Worm (Caenorhabditis elegans) whole organism, young adult: ENCODE data around the gene Y51H7BR.7.

Experiments
- B0019.2 ChIP-seq: fragments of 200-800 bp; sonication (Bioruptor generic); conservative IDR thresholded peaks from 2 replicates; pipeline ENCODE4 v1.3.6; 2022; ENCODE audit warnings: missing genetic modification reagents, missing genetic modification characterization, missing compliant biosample characterization
- C06A6.2 ChIP-seq: fragments of 200-800 bp; sonication (Bioruptor generic); conservative IDR thresholded peaks from 2 replicates; pipeline ENCODE4 v1.3.6; 2022; ENCODE audit warnings: missing genetic modification characterization, missing compliant biosample characterization
- D2030.7 ChIP-seq: fragments of 200-800 bp; sonication (Bioruptor generic); IDR thresholded peaks from 2 replicates; pipeline ENCODE4 v1.3.6; 2022; ENCODE audit warnings: missing genetic modification reagents, missing genetic modification characterization, missing compliant biosample characterization
- F23B12.7 ChIP-seq: sonication (generic microtip); optimal IDR thresholded peaks from 2 replicates; lab custom pipeline; 2017; ENCODE audit warnings: missing genetic modification characterization, mild to moderate bottlenecking, missing compliant biosample characterization, antibody characterized with exemption, moderate library complexity; ENCODE audit not compliant: insufficient read depth
- K12H6.12 ChIP-seq: fragments of 200-800 bp; sonication (Bioruptor generic); optimal IDR thresholded peaks from 2 replicates; lab custom pipeline; 2018; ENCODE audit warnings: mild to moderate bottlenecking, missing genetic modification characterization, missing compliant biosample characterization
- Y95B8A.8 ChIP-seq: fragments of 200-800 bp; sonication (Bioruptor generic); IDR thresholded peaks from 2 replicates; pipeline ENCODE4 v1.3.6; 2022; ENCODE audit warnings: missing genetic modification reagents, missing genetic modification characterization, missing compliant biosample characterization
- ZK185.1 ChIP-seq: sonication (generic microtip); optimal IDR thresholded peaks from 2 replicates; lab custom pipeline; 2016; ENCODE audit warnings: mild to moderate bottlenecking, missing genetic modification characterization, missing compliant biosample characterization; ENCODE audit not compliant: poor library complexity, severe bottlenecking
- akir-1 ChIP-seq: fragments of 200-800 bp; sonication (Bioruptor generic); optimal IDR thresholded peaks from 2 replicates; lab custom pipeline; 2018; ENCODE audit warnings: mild to moderate bottlenecking, missing genetic modification characterization, moderate library complexity, missing compliant biosample characterization
- ama-1 ChIP-seq, 3 experiments: fragments of 150-350 bp in 1 of 3; sonication (generic microtip) in 2 of 3; optimal IDR thresholded peaks; 2 replicates each; lab custom pipeline; 2014 to 2018; ENCODE audit warnings: missing biosample characterization in 2 of 3, missing genetic modification characterization in 2 of 3, missing genetic modification reagents in 2 of 3
- athp-1 ChIP-seq: sonication (generic microtip); optimal IDR thresholded peaks from 2 replicates; lab custom pipeline; 2017; ENCODE audit warnings: mild to moderate bottlenecking, missing genetic modification characterization, missing compliant biosample characterization
- attf-3 ChIP-seq: fragments of 200-800 bp; sonication (Bioruptor generic); conservative IDR thresholded peaks from 2 replicates; pipeline ENCODE4 v1.3.6; 2022; ENCODE audit warnings: missing genetic modification reagents, missing genetic modification characterization, missing compliant biosample characterization
- bed-1 ChIP-seq: fragments of 200-800 bp; sonication (Bioruptor generic); IDR thresholded peaks from 2 replicates; pipeline ENCODE4 v1.3.6; 2022; ENCODE audit warnings: missing genetic modification reagents, missing genetic modification characterization, missing compliant biosample characterization
- ceh-27 ChIP-seq: fragments of 200-800 bp; sonication (Bioruptor generic); optimal IDR thresholded peaks from 2 replicates; lab custom pipeline; 2018; ENCODE audit warnings: mild to moderate bottlenecking, missing genetic modification characterization, moderate library complexity, missing compliant biosample characterization
- ceh-79 ChIP-seq: sonication (generic microtip); optimal IDR thresholded peaks from 2 replicates; lab custom pipeline; 2017; ENCODE audit warnings: mild to moderate bottlenecking, missing genetic modification characterization, missing compliant biosample characterization
- die-1 ChIP-seq: sonication (generic microtip); optimal IDR thresholded peaks from 2 replicates; lab custom pipeline; 2016; ENCODE audit warnings: missing genotype, mild to moderate bottlenecking, missing genetic modification characterization, missing compliant biosample characterization
- dox-1 ChIP-seq: fragments of 200-800 bp; sonication (Bioruptor generic); IDR thresholded peaks from 2 replicates; pipeline ENCODE4 v1.3.6; 2022; ENCODE audit warnings: missing genetic modification reagents, missing genetic modification characterization, missing compliant biosample characterization
- gei-17 ChIP-seq: fragments of 200-800 bp; sonication (Bioruptor generic); optimal IDR thresholded peaks from 2 replicates; lab custom pipeline; 2018; ENCODE audit warnings: mild to moderate bottlenecking, missing genetic modification characterization, missing compliant biosample characterization
- him-1 ChIP-seq: sonication (generic microtip); optimal IDR thresholded peaks from 2 replicates; lab custom pipeline; 2016; ENCODE audit warnings: missing genotype, missing genetic modification reagents, missing genetic modification characterization, missing compliant biosample characterization
- hmg-1.2 ChIP-seq: fragments of 200-800 bp; sonication (Bioruptor generic); IDR thresholded peaks from 2 replicates; pipeline ENCODE4 v1.3.6; 2022; ENCODE audit warnings: missing genetic modification reagents, missing genetic modification characterization, missing compliant biosample characterization
- let-607 ChIP-seq, 2 experiments: fragments of 200-800 bp in 1 of 2; sonication (Bioruptor generic) in 1 of 2; sonication (generic microtip) in 1 of 2; optimal IDR thresholded peaks; 2 replicates each; lab custom pipeline; 2016 to 2018; ENCODE audit warnings: mild to moderate bottlenecking in 2 of 2, missing compliant biosample characterization in 2 of 2, missing genetic modification characterization in 2 of 2, moderate library complexity in 2 of 2, missing genotype in 1 of 2
- lin-26 ChIP-seq: fragments of 200-800 bp; sonication (Bioruptor generic); IDR thresholded peaks from 2 replicates; pipeline ENCODE4 v1.3.6; 2022; ENCODE audit warnings: missing genetic modification reagents, missing genetic modification characterization, missing compliant biosample characterization
- lin-35 ChIP-seq, 3 experiments: fragments of 150-350 bp in 2 of 3; sonication (generic microtip) in 1 of 3; optimal IDR thresholded peaks; 2 replicates each; lab custom pipeline; 2014 to 2018; ENCODE audit warnings: missing biosample characterization in 3 of 3, missing genetic modification characterization in 3 of 3, missing genetic modification reagents in 3 of 3
- lin-54 ChIP-seq: fragments of 200-800 bp; sonication (Bioruptor generic); optimal IDR thresholded peaks from 2 replicates; lab custom pipeline; 2018; ENCODE audit warnings: mild to moderate bottlenecking, missing genetic modification characterization, missing compliant biosample characterization
- lsy-27 ChIP-seq: sonication (generic microtip); optimal IDR thresholded peaks from 2 replicates; lab custom pipeline; 2017; ENCODE audit warnings: missing genetic modification characterization, mild to moderate bottlenecking, missing compliant biosample characterization, antibody characterized with exemption, missing genotype, borderline replicate concordance; ENCODE audit not compliant: insufficient read depth
- madf-10 ChIP-seq: sonication (generic microtip); optimal IDR thresholded peaks from 2 replicates; lab custom pipeline; 2016; ENCODE audit warnings: mild to moderate bottlenecking, missing genetic modification characterization, missing compliant biosample characterization
- madf-8 ChIP-seq: fragments of 200-800 bp; sonication (Bioruptor generic); conservative IDR thresholded peaks from 2 replicates; pipeline ENCODE4 v1.3.6; 2022; ENCODE audit warnings: missing genetic modification reagents, missing genetic modification characterization, missing compliant biosample characterization
- mcd-1 ChIP-seq: fragments of 200-800 bp; sonication (Bioruptor generic); IDR thresholded peaks from 2 replicates; pipeline ENCODE4 v1.3.6; 2022; ENCODE audit warnings: missing genetic modification reagents, missing genetic modification characterization, missing compliant biosample characterization
- mxl-1 ChIP-seq: sonication (generic microtip); optimal IDR thresholded peaks from 2 replicates; lab custom pipeline; 2016; ENCODE audit warnings: missing genetic modification characterization, missing compliant biosample characterization
- nfya-1 ChIP-seq: sonication (generic microtip); optimal IDR thresholded peaks from 2 replicates; lab custom pipeline; 2017; ENCODE audit warnings: antibody characterized with exemption, missing compliant biosample characterization, missing genetic modification characterization, borderline replicate concordance; ENCODE audit not compliant: insufficient read depth
- nhr-27 ChIP-seq: fragments of 200-800 bp; sonication (Bioruptor generic); optimal IDR thresholded peaks from 2 replicates; lab custom pipeline; 2018; ENCODE audit warnings: mild to moderate bottlenecking, missing genetic modification characterization, moderate library complexity, missing compliant biosample characterization
- nhr-90 ChIP-seq: sonication (generic microtip); optimal IDR thresholded peaks from 2 replicates; lab custom pipeline; 2016; ENCODE audit warnings: missing genotype, mild to moderate bottlenecking, missing genetic modification characterization, missing compliant biosample characterization
- rec-8 ChIP-seq, 2 experiments: sonication (generic microtip); optimal IDR thresholded peaks; 2 replicates each; lab custom pipeline; 2016; ENCODE audit warnings: mild to moderate bottlenecking in 2 of 2, missing genetic modification characterization in 2 of 2, missing genetic modification reagents in 2 of 2, missing genotype in 2 of 2, missing biosample characterization in 1 of 2, missing compliant biosample characterization in 1 of 2, moderate library complexity in 1 of 2
- rpc-1 ChIP-seq, 2 experiments: fragments of 150-350 bp in 1 of 2; sonication (generic microtip) in 1 of 2; optimal IDR thresholded peaks; 2 replicates each; lab custom pipeline; 2014 to 2018; ENCODE audit warnings: missing biosample characterization in 1 of 2, missing genetic modification characterization in 1 of 2, missing genetic modification reagents in 1 of 2, missing genotype in 1 of 2
- snpc-1.3 ChIP-seq: sonication (generic microtip); optimal IDR thresholded peaks from 2 replicates; lab custom pipeline; 2017; ENCODE audit warnings: missing genetic modification characterization, mild to moderate bottlenecking, missing compliant biosample characterization, antibody characterized with exemption, moderate library complexity, missing genotype, missing genetic modification reagents; ENCODE audit not compliant: insufficient read depth
- tbp1 ChIP-seq: fragments of 200-800 bp; sonication (Bioruptor generic); optimal IDR thresholded peaks from 2 replicates; lab custom pipeline; 2018; ENCODE audit warnings: mild to moderate bottlenecking, missing genetic modification characterization, missing compliant biosample characterization
- tbx-9 ChIP-seq: sonication (generic microtip); optimal IDR thresholded peaks from 2 replicates; lab custom pipeline; 2016; ENCODE audit warnings: borderline replicate concordance, missing genetic modification characterization, inconsistent platforms, missing compliant biosample characterization
- tlf-1 ChIP-seq: fragments of 200-800 bp; sonication (Bioruptor generic); optimal IDR thresholded peaks from 2 replicates; lab custom pipeline; 2018; ENCODE audit warnings: mild to moderate bottlenecking, missing genetic modification characterization, missing compliant biosample characterization
- ztf-18 ChIP-seq: sonication (generic microtip); optimal IDR thresholded peaks from 2 replicates; lab custom pipeline; 2016; ENCODE audit warnings: missing genotype, mild to moderate bottlenecking, missing genetic modification characterization, missing compliant biosample characterization
- ztf-25 ChIP-seq: fragments of 200-800 bp; sonication (Bioruptor generic); IDR thresholded peaks from 2 replicates; pipeline ENCODE4 v1.3.6; 2022; ENCODE audit warnings: missing genetic modification reagents, missing genetic modification characterization, missing compliant biosample characterization
- ztf-28 ChIP-seq: fragments of 200-800 bp; sonication (Bioruptor generic); IDR thresholded peaks from 2 replicates; pipeline ENCODE4 v1.3.6; 2022; ENCODE audit warnings: missing genetic modification reagents, missing genetic modification characterization, missing compliant biosample characterization

The Y51H7BR.7 gene

ce11 chrII:1529057-1529456 is 3.7 kb upstream of the Y51H7BR.7 start, which contains the start of gene Y51H7BR.4:
Gene Y51H7BR.4, plus strand, starts transcription at chrII:1529357.
- TF ChIP-seq tlf-1 (GFP tag; lab: Kevin White, UChicago) (no peak), K12H6.12 (tag; lab: Kevin White, UChicago) (no peak), lin-54 (GFP tag; lab: Kevin White, UChicago) (no peak), Y95B8A.8 (no peak), die-1 (tag; lab: Kevin White, UChicago) (no peak), lsy-27 (no peak), madf-8 (no peak), tbx-9 (tag; lab: Kevin White, UChicago) (no peak), B0019.2 (GFP tag; lab: Robert Waterston, UW) (no peak), mxl-1 (tag; lab: Kevin White, UChicago) (no peak)

- TF ChIP-seq rpc-1 (optimal IDR thresholded peaks at IDR 0.05; lab: Kevin White, UChicago) (peak; percentile 23), rpc-1 (tag; optimal IDR thresholded peaks at IDR 0.05; lab: Kevin White, UChicago) (peak; percentile 65), tbp1 (GFP tag; lab: Kevin White, UChicago) (peak; percentile 75), tbx-9 (tag; lab: Kevin White, UChicago) (no peak)
- TF ChIP-seq, all 124 proteins: peak for 2
Observed at ce11 chrII:1521956-1522355, 3.4 kb downstream of the Y51H7BR.7 start.

ce11 chrII:1519867-1520266 is 5.5 kb downstream of the Y51H7BR.7 start:
- peak; percentile 9 for TF ChIP-seq athp-1 (tag; lab: Kevin White, UChicago)
- TF ChIP-seq rpc-1 (optimal IDR thresholded peaks at IDR 0.05; lab: Kevin White, UChicago): peak; percentile 60
- TF ChIP-seq rpc-1 (tag; optimal IDR thresholded peaks at IDR 0.05; lab: Kevin White, UChicago): peak; percentile 73
- peak; percentile 55 for TF ChIP-seq F23B12.7 (tag; lab: Kevin White, UChicago)
- TF ChIP-seq nhr-27 (tag; lab: Kevin White, UChicago): no peak
- peak; percentile 15 for TF ChIP-seq ZK185.1 (tag; lab: Kevin White, UChicago)
- TF ChIP-seq lin-54 (GFP tag; lab: Kevin White, UChicago): peak; percentile 39
- peak in 1 of 2 experiments; percentile 34 for TF ChIP-seq rec-8 (tag; optimal IDR thresholded peaks at IDR 0.05; lab: Kevin White, UChicago)
- TF ChIP-seq ceh-27 (GFP tag; lab: Kevin White, UChicago): peak; percentile 26
- TF ChIP-seq lin-35 (GFP tag; optimal IDR thresholded peaks at IDR 0.05; lab: Kevin White, UChicago): peak in 1 of 3 experiments; percentile 45
- TF ChIP-seq bed-1 (GFP tag; lab: Robert Waterston, UW): no peak
- no peak for TF ChIP-seq lin-26
- TF ChIP-seq D2030.7: peak; percentile 28; the same call in 1 of the 2 replicates
- no peak for TF ChIP-seq nfya-1 (tag; lab: Kevin White, UChicago)
- peak; percentile 95 for TF ChIP-seq tbp1 (GFP tag; lab: Kevin White, UChicago)
- TF ChIP-seq nhr-90: peak; percentile 25
- TF ChIP-seq C06A6.2 (GFP tag; lab: Robert Waterston, UW): no peak; the same call in 1 of the 2 replicates
- TF ChIP-seq gei-17 (GFP tag; lab: Kevin White, UChicago): no peak
- peak; percentile 18 for TF ChIP-seq mxl-1 (tag; lab: Kevin White, UChicago)
- TF ChIP-seq madf-8: no peak
- TF ChIP-seq ztf-25 (GFP tag; lab: Robert Waterston, UW): peak; percentile 60; the same call in 1 of the 2 replicates
- no peak for TF ChIP-seq dox-1 (GFP tag; lab: Robert Waterston, UW)
- TF ChIP-seq let-607 (tag; optimal IDR thresholded peaks at IDR 0.05; lab: Kevin White, UChicago): peak in 1 of 2 experiments; percentile 7
- peak; percentile 47 for TF ChIP-seq madf-10 (tag; lab: Kevin White, UChicago)
- peak; percentile 21 for TF ChIP-seq K12H6.12 (tag; lab: Kevin White, UChicago)
- no peak for TF ChIP-seq lsy-27
- TF ChIP-seq ceh-79 (tag; lab: Kevin White, UChicago): peak; percentile 7
- TF ChIP-seq him-1 (tag; lab: Kevin White, UChicago): peak; percentile 44
- no peak for TF ChIP-seq akir-1 (GFP tag; lab: Kevin White, UChicago)
- peak; percentile 41 for TF ChIP-seq ztf-18
- TF ChIP-seq ama-1 (optimal IDR thresholded peaks at IDR 0.05; lab: Kevin White, UChicago): no peak
- TF ChIP-seq ama-1 (GFP tag; optimal IDR thresholded peaks at IDR 0.05; lab: Kevin White, UChicago): peak in 1 of 2 experiments; percentile 25
- TF ChIP-seq hmg-1.2 (GFP tag; lab: Robert Waterston, UW): peak; percentile 77
- TF ChIP-seq ztf-28 (GFP tag; lab: Robert Waterston, UW): 0 out of 2 replicates have a peak, but pooled peaks have one; percentile 64
- TF ChIP-seq snpc-1.3 (tag; lab: Kevin White, UChicago): peak; percentile 27
- peak; percentile 58 for TF ChIP-seq mcd-1 (GFP tag; lab: Robert Waterston, UW)
- TF ChIP-seq attf-3 (GFP tag; lab: Robert Waterston, UW): 0 out of 2 replicates have a peak, but pooled peaks have one; percentile 32
